Fruit fly (Drosophila melanogaster) whole organism, wandering third instar larva: ENCODE data around the gene orb2.

Source experiments
- CG32264 ChIP-seq: fragments of 200-800 bp; sonication (Bioruptor generic); optimal IDR thresholded peaks from 2 replicates; lab custom pipeline; 2016; ENCODE audit warnings: missing biosample characterization, missing genetic modification characterization
- CG9705 ChIP-seq: fragments of 200-800 bp; sonication (Bioruptor generic); optimal IDR thresholded peaks from 2 replicates; lab custom pipeline; 2018; ENCODE audit warnings: missing biosample characterization, mild to moderate bottlenecking, missing genetic modification characterization
- Dfd ChIP-seq: fragments of >200 bp; optimal IDR thresholded peaks from 2 replicates; lab custom pipeline; 2017; ENCODE audit warnings: missing biosample characterization, missing genetic modification characterization
- Dif ChIP-seq: fragments of 200-275, 200-300 bp; sonication (Bioruptor generic); optimal IDR thresholded peaks from 2 replicates; lab custom pipeline; 2018; ENCODE audit warnings: missing biosample characterization, missing genetic modification characterization; ENCODE audit not compliant: partially characterized antibody
- HLH106 ChIP-seq: fragments of 200-800 bp; optimal IDR thresholded peaks from 3 replicates; lab custom pipeline; 2019; ENCODE audit warnings: missing biosample characterization, mild to moderate bottlenecking, missing genetic modification characterization, moderate library complexity
- Hnf4 ChIP-seq: fragments of 200-800 bp; sonication (Bioruptor generic); optimal IDR thresholded peaks from 2 replicates; lab custom pipeline; 2016; ENCODE audit warnings: missing biosample characterization, mild to moderate bottlenecking, missing genetic modification characterization
- Hr78 ChIP-seq: fragments of >200 bp; optimal IDR thresholded peaks from 2 replicates; lab custom pipeline; 2017; ENCODE audit warnings: missing biosample characterization, missing genetic modification characterization
- Hr83 ChIP-seq: fragments of 200-300 bp; sonication (Bioruptor generic); optimal IDR thresholded peaks from 2 replicates; lab custom pipeline; 2016; ENCODE audit warnings: missing biosample characterization, mild to moderate bottlenecking, missing genetic modification characterization, moderate library complexity; ENCODE audit not compliant: poor library complexity, severe bottlenecking
- Mio ChIP-seq: sonication (Bioruptor generic); optimal IDR thresholded peaks from 2 replicates; lab custom pipeline; 2016; ENCODE audit warnings: missing biosample characterization, missing genetic modification characterization
- N ChIP-seq: fragments of >200 bp; optimal IDR thresholded peaks from 2 replicates; lab custom pipeline; 2018; ENCODE audit warnings: missing biosample characterization, missing external identifiers, missing genetic modification characterization
- OdsH ChIP-seq: fragments of 200-800 bp; sonication (Bioruptor generic); optimal IDR thresholded peaks from 2 replicates; lab custom pipeline; 2016; ENCODE audit warnings: missing biosample characterization, mild to moderate bottlenecking, missing genetic modification characterization
- Rel ChIP-seq, 2 experiments: fragments of 200-800 bp; sonication (Bioruptor generic) in 1 of 2; optimal IDR thresholded peaks; 2 replicates in 1 of 2; 3 replicates in 1 of 2; lab custom pipeline; 2016 to 2019; ENCODE audit warnings: mild to moderate bottlenecking in 2 of 2, missing biosample characterization in 2 of 2, missing genetic modification characterization in 2 of 2, moderate library complexity in 1 of 2
- Sp1 ChIP-seq: fragments of 200-800 bp; sonication (Bioruptor generic); optimal IDR thresholded peaks from 3 replicates; lab custom pipeline; 2019; ENCODE audit warnings: missing biosample characterization, mild to moderate bottlenecking, missing genetic modification characterization, moderate library complexity
- Vsx2 ChIP-seq: fragments of 200-300, 225-300 bp; sonication (Bioruptor generic); optimal IDR thresholded peaks from 2 replicates; lab custom pipeline; 2018; ENCODE audit warnings: missing biosample characterization, missing genetic modification characterization; ENCODE audit not compliant: partially characterized antibody
- br ChIP-seq: fragments of 200-800 bp; sonication (Bioruptor generic); optimal IDR thresholded peaks from 2 replicates; lab custom pipeline; 2016; ENCODE audit warnings: missing biosample characterization, missing genetic modification characterization
- dl ChIP-seq, 2 experiments: fragments of 175-275, 200-275 bp in 1 of 2; fragments of 200-275 bp in 1 of 2; sonication (Bioruptor generic); optimal IDR thresholded peaks; lab custom pipeline; 2018; ENCODE audit warnings: mild to moderate bottlenecking in 2 of 2, missing biosample characterization in 2 of 2, missing genetic modification characterization in 2 of 2, moderate library complexity in 2 of 2; ENCODE audit not compliant: partially characterized antibody in 2 of 2, insufficient read depth in 1 of 2
- dmrt93B ChIP-seq: fragments of 200-800 bp; sonication (Bioruptor generic); optimal IDR thresholded peaks from 2 replicates; lab custom pipeline; 2018; ENCODE audit warnings: missing biosample characterization, mild to moderate bottlenecking, missing genetic modification characterization
- dsf ChIP-seq: sonication (Bioruptor generic); optimal IDR thresholded peaks from 2 replicates; lab custom pipeline; 2016; ENCODE audit warnings: missing biosample characterization, missing genetic modification characterization, borderline replicate concordance
- ey ChIP-seq: fragments of 200-800 bp; sonication (Bioruptor generic); optimal IDR thresholded peaks from 2 replicates; lab custom pipeline; 2016; ENCODE audit warnings: missing biosample characterization, missing genetic modification characterization
- foxo ChIP-seq, 2 experiments: fragments of 200-800 bp; sonication (Bioruptor generic); optimal IDR thresholded peaks; 2 replicates in 1 of 2; 3 replicates in 1 of 2; lab custom pipeline; 2016 to 2017; ENCODE audit warnings: missing biosample characterization in 2 of 2, missing genetic modification characterization in 2 of 2
- fru ChIP-seq: fragments of 200-800 bp; sonication (Bioruptor generic); optimal IDR thresholded peaks from 3 replicates; lab custom pipeline; 2016; ENCODE audit warnings: missing biosample characterization, mild to moderate bottlenecking, missing genetic modification characterization
- h ChIP-seq: fragments of 200-800 bp; sonication (Bioruptor generic); optimal IDR thresholded peaks from 3 replicates; lab custom pipeline; 2016; ENCODE audit warnings: missing biosample characterization, mild to moderate bottlenecking, missing genetic modification characterization
- lola ChIP-seq: fragments of >200 bp; optimal IDR thresholded peaks from 2 replicates; lab custom pipeline; 2017; ENCODE audit warnings: missing biosample characterization, missing genetic modification characterization
- psq ChIP-seq: fragments of 200-800 bp; sonication (Bioruptor generic); optimal IDR thresholded peaks from 3 replicates; lab custom pipeline; 2017; ENCODE audit warnings: missing biosample characterization, mild to moderate bottlenecking, missing genetic modification characterization, moderate library complexity
- rgr ChIP-seq: fragments of 200-800 bp; sonication (Bioruptor generic); optimal IDR thresholded peaks from 3 replicates; lab custom pipeline; 2016; ENCODE audit warnings: missing biosample characterization, mild to moderate bottlenecking, missing genetic modification characterization
- sv ChIP-seq: fragments of 200-800 bp; sonication (Bioruptor generic); optimal IDR thresholded peaks from 3 replicates; lab custom pipeline; 2016; ENCODE audit warnings: missing biosample characterization, missing genetic modification characterization
- tai ChIP-seq: sonication (Bioruptor generic); optimal IDR thresholded peaks from 2 replicates; lab custom pipeline; 2016; ENCODE audit warnings: missing biosample characterization, missing genetic modification characterization
- usp ChIP-seq: fragments of >200 bp; optimal IDR thresholded peaks from 2 replicates; lab custom pipeline; 2017; ENCODE audit warnings: missing biosample characterization, missing genetic modification characterization
- woc ChIP-seq: sonication (Bioruptor generic); optimal IDR thresholded peaks from 2 replicates; lab custom pipeline; 2016; ENCODE audit warnings: missing biosample characterization, mild to moderate bottlenecking, missing genetic modification characterization

orb2 gene

dm6 chr3L:8953199-8953956, 885 bp downstream of the orb2 start:
- peak in 1 of 2 experiments; percentile 62 for TF ChIP-seq foxo (GFP tag; optimal IDR thresholded peaks at IDR 0.05; lab: Kevin White, UChicago)
- TF ChIP-seq Sp1 (GFP tag; lab: Kevin White, UChicago): peak; percentile 61
- TF ChIP-seq lola (GFP tag; lab: Kevin White, UChicago): no peak
- peak; percentile 29 for TF ChIP-seq Hnf4
- no peak for TF ChIP-seq Dfd (GFP tag; lab: Kevin White, UChicago)
- TF ChIP-seq sv (GFP tag; lab: Kevin White, UChicago): peak; percentile 12
- peak; percentile 43 for TF ChIP-seq fru (GFP tag; lab: Kevin White, UChicago)
- TF ChIP-seq psq (GFP tag; lab: Kevin White, UChicago): no peak
- TF ChIP-seq N (GFP tag; lab: Kevin White, UChicago): no peak
- peak; percentile 15 for TF ChIP-seq OdsH
- peak; percentile 58 for TF ChIP-seq br
- peak; percentile 32 for TF ChIP-seq rgr (GFP tag; lab: Kevin White, UChicago)
- TF ChIP-seq usp (GFP tag; lab: Kevin White, UChicago): no peak
- no peak for TF ChIP-seq tai (GFP tag; lab: Kevin White, UChicago)
- TF ChIP-seq woc (GFP tag; lab: Kevin White, UChicago): peak; percentile 65
- no peak for TF ChIP-seq Hr78 (GFP tag; lab: Kevin White, UChicago)
- peak; percentile 53 for TF ChIP-seq Vsx2
- no peak for TF ChIP-seq Mio (GFP tag; lab: Kevin White, UChicago)
- TF ChIP-seq h (GFP tag; lab: Kevin White, UChicago): peak; percentile 56
- TF ChIP-seq Hr83 (GFP tag; lab: Kevin White, UChicago): no peak
- peak; percentile 4 for TF ChIP-seq Dif (GFP tag; lab: Kevin White, UChicago)
- TF ChIP-seq HLH106 (tag; lab: Kevin White, UChicago): peak; percentile 66
- peak; percentile 36 for TF ChIP-seq ey (GFP tag; lab: Kevin White, UChicago)

dm6 chr3L:8952549-8953198, 1.6 kb downstream of the orb2 start:
- TF ChIP-seq dl (GFP tag; optimal IDR thresholded peaks at IDR 0.05; lab: Kevin White, UChicago; ENCODE audit: insufficient read depth in 1 of 2, partially characterized antibody in 2 of 2): no peak

dm6 chr3L:8951507-8951906, 2.8 kb downstream of the orb2 start:
- TF ChIP-seq dmrt93B (GFP tag; lab: Kevin White, UChicago) (no peak), Hr83 (GFP tag; lab: Kevin White, UChicago) (peak; percentile 1), OdsH (no peak)
- TF ChIP-seq, all 38 proteins: peak for 1

dm6 chr3L:8950955-8951354, 3.3 kb downstream of the orb2 start:
- no peak for TF ChIP-seq N (GFP tag; lab: Kevin White, UChicago)
- TF ChIP-seq Sp1 (GFP tag; lab: Kevin White, UChicago): no peak
- TF ChIP-seq Hnf4: no peak
- no peak for TF ChIP-seq HLH106 (tag; lab: Kevin White, UChicago)
- TF ChIP-seq Mio (GFP tag; lab: Kevin White, UChicago): no peak
- TF ChIP-seq Vsx2: no peak
- TF ChIP-seq Rel (GFP tag; optimal IDR thresholded peaks at IDR 0.05; lab: Kevin White, UChicago): no peak
- TF ChIP-seq Rel (tag; optimal IDR thresholded peaks at IDR 0.05; lab: Kevin White, UChicago): no peak
- no peak for TF ChIP-seq dl (GFP tag; optimal IDR thresholded peaks at IDR 0.05; lab: Kevin White, UChicago; ENCODE audit: insufficient read depth in 1 of 2, partially characterized antibody in 2 of 2)
- TF ChIP-seq dmrt93B (GFP tag; lab: Kevin White, UChicago): no peak
- TF ChIP-seq br: no peak
- TF ChIP-seq tai (GFP tag; lab: Kevin White, UChicago): no peak
- TF ChIP-seq dsf: no peak
- TF ChIP-seq CG32264: no peak
- TF ChIP-seq rgr (GFP tag; lab: Kevin White, UChicago): no peak
- TF ChIP-seq CG9705: no peak
